Worm (Caenorhabditis elegans) whole organism, L4 larva: Measurements from ENCODE around the gene ecps-2.

Experiments
- ces-1 ChIP-seq: fragments of 150-350 bp; sonication (generic microtip); optimal IDR thresholded peaks from 4 replicates; lab custom pipeline; 2014; ENCODE audit warnings: missing biosample characterization, missing genetic modification reagents, missing genetic modification characterization
- cey-2 ChIP-seq: sonication (generic microtip); optimal IDR thresholded peaks from 3 replicates; lab custom pipeline; 2017; ENCODE audit warnings: missing genetic modification characterization, mild to moderate bottlenecking, missing compliant biosample characterization, antibody characterized with exemption, borderline replicate concordance; ENCODE audit not compliant: insufficient read depth
- dpl-1 ChIP-seq: fragments of 150-350 bp; optimal IDR thresholded peaks from 2 replicates; lab custom pipeline; 2014; ENCODE audit warnings: missing biosample characterization, missing genetic modification reagents, missing genetic modification characterization
- dve-1 ChIP-seq: sonication (generic microtip); optimal IDR thresholded peaks from 2 replicates; lab custom pipeline; 2017; ENCODE audit warnings: antibody characterized with exemption, mild to moderate bottlenecking, missing genetic modification characterization, missing compliant biosample characterization; ENCODE audit not compliant: insufficient read depth
- gei-8 ChIP-seq: fragments of 200-800 bp; sonication (Bioruptor generic); optimal IDR thresholded peaks from 2 replicates; lab custom pipeline; 2018; ENCODE audit warnings: mild to moderate bottlenecking, missing genetic modification characterization, missing compliant biosample characterization
- lin-13 ChIP-seq: fragments of 150-350 bp; optimal IDR thresholded peaks from 2 replicates; lab custom pipeline; 2014; ENCODE audit warnings: missing biosample characterization, missing genetic modification reagents, missing genetic modification characterization
- lin-29 ChIP-seq: fragments of 200-800 bp; sonication (Bioruptor generic); IDR thresholded peaks from 2 replicates; pipeline ENCODE4 v1.3.6; 2022; ENCODE audit warnings: missing genetic modification reagents, missing genetic modification characterization, missing compliant biosample characterization
- lin-39 ChIP-seq: fragments of 150-350 bp; optimal IDR thresholded peaks from 2 replicates; lab custom pipeline; 2014; ENCODE audit warnings: missing biosample characterization, missing genetic modification reagents, missing genetic modification characterization
- lsy-2 ChIP-seq, 2 experiments: fragments of 150-350 bp in 1 of 2; sonication (generic microtip) in 1 of 2; optimal IDR thresholded peaks; 2 replicates each; lab custom pipeline; 2014 to 2017; ENCODE audit warnings: missing biosample characterization in 2 of 2, missing genetic modification characterization in 2 of 2
- nhr-237 ChIP-seq: sonication (generic microtip); optimal IDR thresholded peaks from 2 replicates; lab custom pipeline; 2017; ENCODE audit warnings: missing biosample characterization, missing genetic modification characterization
- nhr-28 ChIP-seq: fragments of 150-350 bp; optimal IDR thresholded peaks from 2 replicates; lab custom pipeline; 2014; ENCODE audit warnings: missing biosample characterization, missing genetic modification characterization
- nhr-76 ChIP-seq: fragments of 150-350 bp; optimal IDR thresholded peaks from 2 replicates; lab custom pipeline; 2014; ENCODE audit warnings: missing biosample characterization, missing genetic modification characterization
- sdz-12 ChIP-seq: fragments of 200-800 bp; sonication (Bioruptor generic); optimal IDR thresholded peaks from 2 replicates; lab custom pipeline; 2018; ENCODE audit warnings: mild to moderate bottlenecking, missing genetic modification characterization, missing compliant biosample characterization

DNA sequence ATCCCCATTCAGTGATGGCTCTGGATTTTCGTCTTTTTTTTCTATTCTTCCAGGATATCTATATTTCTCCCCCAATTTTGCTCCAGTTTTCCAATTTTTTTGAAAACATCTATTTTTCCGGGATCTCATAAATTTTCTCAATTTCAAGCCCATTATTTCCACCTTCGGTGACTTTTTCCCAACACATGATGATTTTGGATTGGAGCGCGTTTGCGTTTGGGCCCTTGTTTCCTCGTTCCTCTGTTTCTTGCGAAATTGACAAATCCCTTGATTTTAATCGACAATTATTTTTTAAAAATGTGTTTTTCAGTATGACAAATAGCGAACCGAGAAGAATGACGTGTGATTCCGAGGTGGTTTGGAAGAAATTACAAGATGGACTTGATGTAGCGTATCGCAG, 28.0 kb downstream of the ecps-2 start, which contains the start of gene cul-1:
- no peak for TF ChIP-seq dpl-1
- TF ChIP-seq lin-39 = no peak
- TF ChIP-seq lsy-2 (tag; optimal IDR thresholded peaks at IDR 0.05; lab: Kevin White, UChicago) = peak in 1 of 2 experiments; percentile 42
- TF ChIP-seq nhr-28 (tag; lab: Kevin White, UChicago) = peak; percentile 2
- no peak for TF ChIP-seq ces-1 (GFP tag; lab: Kevin White, UChicago)
- peak; percentile 5 for TF ChIP-seq dve-1 (tag; lab: Kevin White, UChicago)
- TF ChIP-seq lin-13 = no peak
- TF ChIP-seq nhr-237 (tag; lab: Kevin White, UChicago) = no peak
- TF ChIP-seq nhr-76 (tag; lab: Kevin White, UChicago) = no peak
- no peak for TF ChIP-seq lin-29 (GFP tag; lab: Robert Waterston, UW)
- TF ChIP-seq sdz-12 = no peak
- no peak for TF ChIP-seq cey-2 (tag; lab: Kevin White, UChicago)
- no peak for TF ChIP-seq gei-8 (GFP tag; lab: Kevin White, UChicago)
